Worm (Caenorhabditis elegans): ENCODE measurements around the gene T24H7.2.

Gene T24H7.2

DNA sequence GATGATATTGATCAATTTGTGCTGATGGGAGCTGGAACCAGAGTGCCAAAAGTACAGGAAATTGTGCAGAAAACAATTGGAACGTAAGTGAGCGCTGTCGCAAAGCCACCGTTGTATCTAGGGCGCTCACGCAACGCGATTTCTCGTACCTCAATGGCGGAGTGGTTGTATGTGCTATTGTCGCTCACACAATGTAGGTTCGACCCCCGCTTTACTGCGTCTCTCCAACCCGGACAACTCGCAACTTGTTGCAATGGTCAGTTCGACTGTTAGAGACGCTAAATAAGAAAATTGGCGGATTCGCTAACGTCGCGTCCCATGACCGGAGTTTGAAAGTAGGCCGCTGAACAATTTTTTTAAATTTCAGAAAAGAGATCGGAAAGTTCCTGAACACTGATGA, 1.4 kb downstream of the T24H7.2 start (continued):
- peak; percentile 72 for TF ChIP-seq pat-9 (tag; optimal IDR thresholded peaks at IDR 0.05)
- peak; percentile 42 for TF ChIP-seq ttx-3 (tag; optimal IDR thresholded peaks at IDR 0.05)
- peak; percentile 24 for TF ChIP-seq eyg-1 (tag; optimal IDR thresholded peaks at IDR 0.05)
- TF ChIP-seq ref-2 (tag; optimal IDR thresholded peaks at IDR 0.05) = peak; percentile 59
- TF ChIP-seq sox-4 (tag; optimal IDR thresholded peaks at IDR 0.05) = peak; percentile 79
- TF ChIP-seq nhr-11 (tag; optimal IDR thresholded peaks at IDR 0.05) = no peak
- peak; percentile 61 for TF ChIP-seq npax-4 (tag; optimal IDR thresholded peaks at IDR 0.05)
- no peak for TF ChIP-seq ceh-22 (tag; optimal IDR thresholded peaks at IDR 0.05)
- peak; percentile 25 for TF ChIP-seq K09A11.1 (tag; optimal IDR thresholded peaks at IDR 0.05; ENCODE audit: insufficient read depth)
- no peak for TF ChIP-seq pha-4 (tag; optimal IDR thresholded peaks at IDR 0.05)
- TF ChIP-seq nhr-232 (tag; optimal IDR thresholded peaks at IDR 0.05) = peak; percentile 75
- peak; percentile 71 for TF ChIP-seq fax-1 (tag; optimal IDR thresholded peaks at IDR 0.05)
- peak; percentile 81 for TF ChIP-seq ztf-16 (tag; optimal IDR thresholded peaks at IDR 0.05)
- TF ChIP-seq Y22D7AL.16 (tag; optimal IDR thresholded peaks at IDR 0.05) = peak; percentile 78
- peak; percentile 87 for TF ChIP-seq fkh-6 (tag; optimal IDR thresholded peaks at IDR 0.05)
- TF ChIP-seq hlh-6 (tag; optimal IDR thresholded peaks at IDR 0.05) = peak; percentile 84
- TF ChIP-seq unc-55 (GFP tag; optimal IDR thresholded peaks at IDR 0.05) = no peak
- peak; percentile 61 for TF ChIP-seq ceh-48 (tag; optimal IDR thresholded peaks at IDR 0.05)
- peak; percentile 81 for TF ChIP-seq ceh-6 (GFP tag; optimal IDR thresholded peaks at IDR 0.05)
- peak; percentile 47 for TF ChIP-seq ets-4 (tag; optimal IDR thresholded peaks at IDR 0.05)
- TF ChIP-seq ceh-45 (GFP tag; IDR thresholded peaks at IDR 0.05) = peak; percentile 60
- TF ChIP-seq ceh-30 (tag; optimal IDR thresholded peaks at IDR 0.05) = no peak
- peak; percentile 61 for TF ChIP-seq sdc-2 (tag; optimal IDR thresholded peaks at IDR 0.05)

DNA sequence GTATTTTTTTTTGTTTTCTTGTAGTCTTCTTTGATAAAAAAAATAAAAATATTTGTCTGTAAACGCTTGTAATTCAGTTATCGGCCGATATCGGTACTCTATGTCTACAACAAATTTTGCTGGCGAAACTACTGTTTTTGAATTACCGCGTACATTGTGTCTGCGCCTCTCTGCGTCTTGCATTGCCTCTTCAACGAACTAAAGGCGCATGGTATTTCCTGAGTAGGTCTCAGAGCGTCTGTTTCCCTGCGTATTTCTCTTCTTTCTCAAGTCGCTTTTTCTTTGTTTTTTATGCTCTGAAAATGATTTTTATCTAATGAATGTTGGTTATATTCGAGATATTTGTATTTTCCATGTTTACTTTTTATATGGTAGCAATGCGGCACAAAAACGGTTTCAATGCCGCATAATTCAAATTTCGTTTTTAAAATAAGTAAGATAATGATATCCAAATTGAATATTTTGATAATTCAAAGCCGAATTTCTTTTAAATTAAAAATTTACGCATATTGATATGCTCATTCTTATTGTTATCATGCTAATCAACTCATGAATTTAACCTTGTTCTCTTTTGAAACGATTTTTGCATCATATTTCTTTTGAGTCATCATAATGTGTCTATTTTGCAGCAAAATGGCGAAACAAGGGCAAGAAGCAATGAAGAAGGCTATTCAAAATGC, 3.8 kb downstream of the T24H7.2 start, which contains the start of gene phb-2:
TSS of gene phb-2 (plus strand) at position 630 of the 680 bp plus-strand sequence.
- TF ChIP-seq pha-4 (tag; optimal IDR thresholded peaks at IDR 0.05) = no peak
- TF ChIP-seq mec-3 (tag; optimal IDR thresholded peaks at IDR 0.05; ENCODE audit: borderline replicate concordance) = no peak
- TF ChIP-seq ref-2 (tag; optimal IDR thresholded peaks at IDR 0.05) = peak; percentile 23
- TF ChIP-seq ets-4 (tag; optimal IDR thresholded peaks at IDR 0.05) = peak; percentile 30
- TF ChIP-seq Y22D7AL.16 (tag; optimal IDR thresholded peaks at IDR 0.05) = no peak
- TF ChIP-seq lin-11 (tag; optimal IDR thresholded peaks at IDR 0.05) = no peak
- TF ChIP-seq hlh-30 (tag; optimal IDR thresholded peaks at IDR 0.05; ENCODE audit: insufficient read depth) = peak; percentile 54
- TF ChIP-seq T23F11.4 (GFP tag; optimal IDR thresholded peaks at IDR 0.05) = no peak
- peak; percentile 9 for TF ChIP-seq rnt-1 (tag; optimal IDR thresholded peaks at IDR 0.05)
- TF ChIP-seq npax-4 (tag; optimal IDR thresholded peaks at IDR 0.05) = no peak
- peak; percentile 14 for TF ChIP-seq unc-42 (tag; optimal IDR thresholded peaks at IDR 0.05)
- TF ChIP-seq ceh-19 (GFP tag; optimal IDR thresholded peaks at IDR 0.05) = no peak
- TF ChIP-seq pax-1 (tag; optimal IDR thresholded peaks at IDR 0.05) = no peak
- no peak for TF ChIP-seq madf-2 (tag; optimal IDR thresholded peaks at IDR 0.05)
- no peak for TF ChIP-seq lim-6 (tag; optimal IDR thresholded peaks at IDR 0.05)
- TF ChIP-seq elt-4 (tag; optimal IDR thresholded peaks at IDR 0.05) = no peak
- TF ChIP-seq fkh-6 (tag; optimal IDR thresholded peaks at IDR 0.05) = no peak
- no peak for TF ChIP-seq ceh-24 (tag; optimal IDR thresholded peaks at IDR 0.05)
- no peak for TF ChIP-seq pag-3 (tag; optimal IDR thresholded peaks at IDR 0.05; ENCODE audit: borderline replicate concordance)
- peak; percentile 71 for TF ChIP-seq ama-1 (optimal IDR thresholded peaks at IDR 0.05)
- no peak for TF ChIP-seq tbx-7 (tag; optimal IDR thresholded peaks at IDR 0.05)
- no peak for TF ChIP-seq C38D4.7 (GFP tag; optimal IDR thresholded peaks at IDR 0.05)
- no peak for TF ChIP-seq dmd-4 (tag; optimal IDR thresholded peaks at IDR 0.05; ENCODE audit: borderline replicate concordance)
- TF ChIP-seq ceh-30 (tag; optimal IDR thresholded peaks at IDR 0.05) = no peak
- TF ChIP-seq tbx-2 (tag; optimal IDR thresholded peaks at IDR 0.05) = peak; percentile 31
- peak; percentile 48 for TF ChIP-seq ceh-18 (tag; optimal IDR thresholded peaks at IDR 0.05)
- no peak for TF ChIP-seq syd-9 (tag; optimal IDR thresholded peaks at IDR 0.05)
- no peak for TF ChIP-seq sdc-2 (tag; optimal IDR thresholded peaks at IDR 0.05)
- peak; percentile 9 for TF ChIP-seq K09A11.1 (tag; optimal IDR thresholded peaks at IDR 0.05; ENCODE audit: insufficient read depth)
- TF ChIP-seq pros-1 (tag; optimal IDR thresholded peaks at IDR 0.05) = peak; percentile 33
- no peak for TF ChIP-seq pat-9 (tag; optimal IDR thresholded peaks at IDR 0.05)
- TF ChIP-seq che-1 (tag; optimal IDR thresholded peaks at IDR 0.05) = no peak
- no peak for TF ChIP-seq odd-2 (tag; optimal IDR thresholded peaks at IDR 0.05)
- no peak for TF ChIP-seq zip-5 (tag; optimal IDR thresholded peaks at IDR 0.05)
- TF ChIP-seq elt-2 (tag; optimal IDR thresholded peaks at IDR 0.05) = peak; percentile 63
- TF ChIP-seq gmeb-2 (tag; optimal IDR thresholded peaks at IDR 0.05) = no peak
- no peak for TF ChIP-seq ttx-3 (tag; optimal IDR thresholded peaks at IDR 0.05)
- peak; percentile 80 for TF ChIP-seq nfya-1 (tag; optimal IDR thresholded peaks at IDR 0.05)
